Fruit fly (Drosophila melanogaster) whole organism, embryonic: ENCODE data around the gene Ppcs.

Source experiments
- CG12299 ChIP-seq: fragments of 200-800 bp; sonication (Bioruptor generic); optimal IDR thresholded peaks from 2 replicates; lab custom pipeline; 2018; ENCODE audit warnings: missing biosample characterization, mild to moderate bottlenecking, missing genetic modification characterization
- CG12391 ChIP-seq: fragments of 200-800 bp; sonication (Bioruptor generic); optimal IDR thresholded peaks from 3 replicates; lab custom pipeline; 2018; ENCODE audit warnings: missing biosample characterization, mild to moderate bottlenecking, missing genetic modification characterization, moderate library complexity
- CG14014 ChIP-seq: fragments of 200-800 bp; sonication (Bioruptor generic); IDR thresholded peaks from 2 replicates; pipeline ENCODE4 v1.3.6; 2022; ENCODE audit warnings: missing biosample characterization, missing genetic modification characterization
- CG17361 ChIP-seq: fragments of 200-800 bp; sonication (Bioruptor generic); IDR thresholded peaks from 3 replicates; pipeline ENCODE4 v1.3.6; 2022; ENCODE audit warnings: missing biosample characterization, missing genetic modification characterization
- CG1792 ChIP-seq: fragments of 200-800 bp; sonication (Bioruptor generic); optimal IDR thresholded peaks from 2 replicates; lab custom pipeline; 2016; ENCODE audit warnings: missing biosample characterization, missing genetic modification characterization
- CG18011 ChIP-seq: fragments of 200-800 bp; sonication (Bioruptor generic); optimal IDR thresholded peaks from 2 replicates; lab custom pipeline; 2017; ENCODE audit warnings: missing biosample characterization, missing genetic modification characterization, mild to moderate bottlenecking, moderate library complexity, missing genotype
- CG2116 ChIP-seq: fragments of 200-800 bp; sonication (Bioruptor generic); optimal IDR thresholded peaks from 3 replicates; lab custom pipeline; 2018; ENCODE audit warnings: missing biosample characterization, mild to moderate bottlenecking, missing genetic modification characterization
- CG2678 ChIP-seq: fragments of 200-800 bp; sonication (Bioruptor generic); optimal IDR thresholded peaks from 3 replicates; lab custom pipeline; 2019; ENCODE audit warnings: missing biosample characterization, mild to moderate bottlenecking, missing genetic modification characterization, moderate library complexity
- CG42726 ChIP-seq: fragments of 200-800 bp; sonication (Bioruptor generic); IDR thresholded peaks from 2 replicates; pipeline ENCODE4 v1.3.6; 2022; ENCODE audit warnings: missing biosample characterization, missing genetic modification characterization; ENCODE audit not compliant: partially characterized antibody
- CG4328 ChIP-seq: fragments of 200-800 bp; sonication (Bioruptor generic); optimal IDR thresholded peaks from 3 replicates; lab custom pipeline; 2017; ENCODE audit warnings: missing biosample characterization, missing genetic modification reagents, missing genetic modification characterization
- CG43689 ChIP-seq: fragments of 200-800 bp; sonication (Bioruptor generic); IDR thresholded peaks from 2 replicates; pipeline ENCODE4 v1.3.6; 2022; ENCODE audit warnings: missing biosample characterization, missing genetic modification characterization
- CG7839 ChIP-seq: fragments of 200-800 bp; sonication (Bioruptor generic); optimal IDR thresholded peaks from 3 replicates; lab custom pipeline; 2018; ENCODE audit warnings: missing biosample characterization, mild to moderate bottlenecking, missing genetic modification characterization, moderate library complexity
- CG8290 ChIP-seq, 3 experiments: fragments of 200-800 bp; sonication (Bioruptor generic); optimal IDR thresholded peaks; 2 replicates each; lab custom pipeline; 2016 to 2019; ENCODE audit warnings: missing biosample characterization in 3 of 3, missing genetic modification characterization in 3 of 3, mild to moderate bottlenecking in 2 of 3, moderate library complexity in 1 of 3
- CG8359 ChIP-seq: fragments of 200-800 bp; sonication (Bioruptor generic); optimal IDR thresholded peaks from 2 replicates; lab custom pipeline; 2017; ENCODE audit warnings: missing biosample characterization, mild to moderate bottlenecking, missing genetic modification characterization, borderline replicate concordance
- CG9727 ChIP-seq: fragments of 200-800 bp; sonication (Bioruptor generic); optimal IDR thresholded peaks from 3 replicates; lab custom pipeline; 2017; ENCODE audit warnings: missing biosample characterization, mild to moderate bottlenecking, missing genetic modification characterization
- Chrac-16 ChIP-seq: fragments of 200-800 bp; sonication (Bioruptor generic); optimal IDR thresholded peaks from 3 replicates; lab custom pipeline; 2016; ENCODE audit warnings: missing biosample characterization, missing genetic modification characterization
- Dbx ChIP-seq: fragments of 200-800 bp; sonication (Bioruptor generic); IDR thresholded peaks from 3 replicates; pipeline ENCODE4 v1.3.6; 2022; ENCODE audit warnings: missing biosample characterization, missing genetic modification characterization
- Doc2 ChIP-seq: fragments of 200-800 bp; sonication (Bioruptor generic); IDR thresholded peaks from 2 replicates; pipeline ENCODE4 v1.3.6; 2022; ENCODE audit warnings: missing biosample characterization, missing genetic modification characterization
- Hand ChIP-seq: fragments of 200-800 bp; sonication (Bioruptor generic); optimal IDR thresholded peaks from 2 replicates; lab custom pipeline; 2017; ENCODE audit warnings: mild to moderate bottlenecking, missing biosample characterization, missing genetic modification reagents, missing genetic modification characterization
- MTF-1 ChIP-seq: fragments of 200-800 bp; sonication (Bioruptor generic); optimal IDR thresholded peaks from 2 replicates; lab custom pipeline; 2018; ENCODE audit warnings: missing biosample characterization, mild to moderate bottlenecking, missing genetic modification characterization, borderline replicate concordance
- Mrtf ChIP-seq: fragments of 200-800 bp; sonication (Bioruptor generic); IDR thresholded peaks from 3 replicates; pipeline ENCODE4 v1.3.6; 2022; ENCODE audit warnings: missing biosample characterization, missing genetic modification characterization
- Myb ChIP-seq: fragments of 200-800 bp; sonication (Bioruptor generic); optimal IDR thresholded peaks from 2 replicates; lab custom pipeline; 2016; ENCODE audit warnings: missing biosample characterization, missing genetic modification characterization
- Neu2 ChIP-seq: fragments of 200-800 bp; sonication (Bioruptor generic); optimal IDR thresholded peaks from 3 replicates; lab custom pipeline; 2016; ENCODE audit warnings: missing biosample characterization, missing genetic modification characterization, borderline replicate concordance
- Rx ChIP-seq: fragments of 200-800 bp; sonication (Bioruptor generic); IDR thresholded peaks from 2 replicates; pipeline ENCODE4 v1.3.6; 2022; ENCODE audit warnings: missing biosample characterization, missing genetic modification characterization
- Stat92E ChIP-seq, 3 experiments: fragments of >200 bp in 2 of 3; fragments of 200-800 bp in 1 of 3; sonication (Bioruptor generic) in 1 of 3; optimal IDR thresholded peaks; 2 replicates each; lab custom pipeline; 2017 to 2019; ENCODE audit warnings: missing biosample characterization in 3 of 3, missing genetic modification characterization in 3 of 3, mild to moderate bottlenecking in 1 of 3, moderate library complexity in 1 of 3
- TFAM ChIP-seq: fragments of 200-800 bp; sonication (Bioruptor generic); optimal IDR thresholded peaks from 2 replicates; lab custom pipeline; 2017; ENCODE audit warnings: missing biosample characterization, missing genetic modification characterization, inconsistent platforms
- YL-1 ChIP-seq: fragments of 200-800 bp; sonication (Bioruptor generic); optimal IDR thresholded peaks from 3 replicates; lab custom pipeline; 2017; ENCODE audit warnings: missing biosample characterization, mild to moderate bottlenecking, missing genetic modification characterization
- abd-A ChIP-seq: fragments of 200-800 bp; sonication (Bioruptor generic); optimal IDR thresholded peaks from 3 replicates; lab custom pipeline; 2019; ENCODE audit warnings: missing biosample characterization, mild to moderate bottlenecking, missing genetic modification characterization, moderate library complexity
- ara ChIP-seq: fragments of 200-800 bp; sonication (Bioruptor generic); IDR thresholded peaks from 2 replicates; pipeline ENCODE4 v1.3.6; 2022; ENCODE audit warnings: missing biosample characterization, missing genetic modification characterization
- bcd ChIP-seq: fragments of 200-800 bp; sonication (Bioruptor generic); optimal IDR thresholded peaks from 2 replicates; lab custom pipeline; 2017; ENCODE audit warnings: missing biosample characterization, mild to moderate bottlenecking, missing genetic modification characterization
- chm ChIP-seq: fragments of 200-800 bp; sonication (Bioruptor generic); IDR thresholded peaks from 2 replicates; pipeline ENCODE4 v1.3.6; 2022; ENCODE audit warnings: missing biosample characterization, missing genetic modification characterization
- ci ChIP-seq: fragments of 200-800 bp; sonication (Bioruptor generic); IDR thresholded peaks from 3 replicates; pipeline ENCODE4 v1.3.6; 2022; ENCODE audit warnings: missing biosample characterization, missing genetic modification characterization
- corto ChIP-seq: fragments of 200-800 bp; sonication (Bioruptor generic); optimal IDR thresholded peaks from 2 replicates; lab custom pipeline; 2016; ENCODE audit warnings: missing biosample characterization, mild to moderate bottlenecking, missing genetic modification characterization, moderate library complexity
- eyg ChIP-seq: fragments of 200-800 bp; sonication (Bioruptor generic); optimal IDR thresholded peaks from 3 replicates; lab custom pipeline; 2016; ENCODE audit warnings: missing biosample characterization, missing genetic modification characterization
- gce ChIP-seq: fragments of 200-800 bp; sonication (Bioruptor generic); IDR thresholded peaks from 3 replicates; pipeline ENCODE4 v1.3.6; 2022; ENCODE audit warnings: missing biosample characterization, missing genetic modification characterization
- hkb ChIP-seq, 2 experiments: fragments of 200-800 bp in 1 of 2; fragments of >200 bp in 1 of 2; sonication (Bioruptor generic) in 1 of 2; IDR thresholded peaks in 1 of 2; optimal IDR thresholded peaks in 1 of 2; 2 replicates each; pipeline versions ENCODE4 v1.3.6 to Lab custom; 2017 to 2022; ENCODE audit warnings: missing biosample characterization in 1 of 2, missing genetic modification characterization in 1 of 2
- hth ChIP-seq: fragments of >200 bp; optimal IDR thresholded peaks from 2 replicates; lab custom pipeline; 2017; ENCODE audit warnings: inconsistent platforms
- jumu ChIP-seq: fragments of 200-800 bp; sonication (Bioruptor generic); optimal IDR thresholded peaks from 3 replicates; lab custom pipeline; 2016; ENCODE audit warnings: missing biosample characterization, missing genetic modification characterization
- kni ChIP-seq: fragments of 200-800 bp; sonication (Bioruptor generic); optimal IDR thresholded peaks from 3 replicates; lab custom pipeline; 2017; ENCODE audit warnings: mild to moderate bottlenecking, missing biosample characterization, missing genetic modification reagents, missing genetic modification characterization
- nerfin-2 ChIP-seq: fragments of 200-800 bp; sonication (Bioruptor generic); IDR thresholded peaks from 2 replicates; pipeline ENCODE4 v1.3.6; 2022; ENCODE audit warnings: missing biosample characterization, missing genetic modification characterization; ENCODE audit not compliant: partially characterized antibody
- oc ChIP-seq: fragments of 200-800 bp; sonication (Bioruptor generic); optimal IDR thresholded peaks from 2 replicates; lab custom pipeline; 2018; ENCODE audit warnings: missing biosample characterization, mild to moderate bottlenecking, missing genetic modification characterization, moderate library complexity
- pnt ChIP-seq: fragments of 200-800 bp; sonication (Bioruptor generic); optimal IDR thresholded peaks from 3 replicates; lab custom pipeline; 2016; ENCODE audit warnings: missing biosample characterization, missing genetic modification characterization
- pzg ChIP-seq: fragments of 200-800 bp; sonication (Bioruptor generic); optimal IDR thresholded peaks from 3 replicates; lab custom pipeline; 2018; ENCODE audit warnings: missing biosample characterization, mild to moderate bottlenecking, missing genetic modification characterization, moderate library complexity
- sisA ChIP-seq: fragments of 200-800 bp; sonication (Bioruptor generic); IDR thresholded peaks from 2 replicates; pipeline ENCODE4 v1.3.6; 2022; ENCODE audit warnings: missing biosample characterization, missing genetic modification characterization
- sqz ChIP-seq: fragments of 200-800 bp; sonication (Bioruptor generic); optimal IDR thresholded peaks from 3 replicates; lab custom pipeline; 2018; ENCODE audit warnings: missing biosample characterization, mild to moderate bottlenecking, missing genetic modification characterization
- stwl ChIP-seq: fragments of 200-800 bp; sonication (Bioruptor generic); optimal IDR thresholded peaks from 3 replicates; lab custom pipeline; 2018; ENCODE audit warnings: missing biosample characterization, mild to moderate bottlenecking, missing genetic modification characterization, moderate library complexity
- tgo ChIP-seq: fragments of 200-800 bp; sonication (Bioruptor generic); IDR thresholded peaks from 3 replicates; pipeline ENCODE4 v1.3.6; 2022; ENCODE audit warnings: missing biosample characterization, missing genetic modification characterization
- zen2 ChIP-seq: fragments of 200-800 bp; sonication (Bioruptor generic); IDR thresholded peaks from 3 replicates; pipeline ENCODE4 v1.3.6; 2022; ENCODE audit warnings: missing biosample characterization, missing genetic modification characterization; ENCODE audit not compliant: partially characterized antibody
- zf30C ChIP-seq: fragments of 200-800 bp; sonication (Bioruptor generic); optimal IDR thresholded peaks from 3 replicates; lab custom pipeline; 2018; ENCODE audit warnings: missing biosample characterization, mild to moderate bottlenecking, missing genetic modification characterization

Gene Ppcs

dm6 chr3R:19094039-19094438 is 53.7 kb downstream of the Ppcs start, which contains the start of gene cdi (continued):
- TF ChIP-seq tgo (GFP tag; lab: Robert Waterston, UW) = peak; percentile 29; the same call in 1 of the 3 replicates
- no peak for TF ChIP-seq abd-A (tag; lab: Kevin White, UChicago)
- peak; percentile 79 for TF ChIP-seq pzg (GFP tag; lab: Kevin White, UChicago)
- TF ChIP-seq Myb (GFP tag; lab: Kevin White, UChicago) = peak; percentile 47
- no peak for TF ChIP-seq Doc2 (GFP tag; lab: Robert Waterston, UW)
- peak; percentile 19 for TF ChIP-seq CG12391 (tag; lab: Kevin White, UChicago)
- no peak for TF ChIP-seq pnt
- TF ChIP-seq CG2116 = no peak
- no peak for TF ChIP-seq CG17361 (GFP tag; lab: Robert Waterston, UW)
- TF ChIP-seq TFAM = no peak
- peak; percentile 57; the same call in 1 of the 2 replicates for TF ChIP-seq nerfin-2 (GFP tag; lab: Robert Waterston, UW)
- peak; percentile 33 for TF ChIP-seq MTF-1 (GFP tag; lab: Kevin White, UChicago)
- no peak for TF ChIP-seq CG8359
- TF ChIP-seq Mrtf (GFP tag; lab: Robert Waterston, UW) = no peak
- no peak for TF ChIP-seq gce (GFP tag; lab: Robert Waterston, UW)
- no peak for TF ChIP-seq eyg
- TF ChIP-seq hth (lab: Kevin White, UChicago) = no peak
- TF ChIP-seq Stat92E (GFP tag; optimal IDR thresholded peaks at IDR 0.05; lab: Kevin White, UChicago) = peak in 1 of 3 experiments; percentile 2
- TF ChIP-seq Chrac-16 (GFP tag; lab: Kevin White, UChicago) = no peak
- TF ChIP-seq CG42726 (GFP tag; lab: Robert Waterston, UW) = peak; percentile 62; the same call in 1 of the 2 replicates
- TF ChIP-seq CG1792 (GFP tag; lab: Kevin White, UChicago) = no peak
- no peak for TF ChIP-seq CG9727
- no peak for TF ChIP-seq ara (GFP tag; lab: Robert Waterston, UW)
- no peak for TF ChIP-seq sisA (GFP tag; lab: Robert Waterston, UW)
- TF ChIP-seq CG12299 = no peak
- TF ChIP-seq stwl (tag; lab: Kevin White, UChicago) = peak; percentile 33
- no peak for TF ChIP-seq zf30C (GFP tag; lab: Kevin White, UChicago)
- TF ChIP-seq zen2 (GFP tag; lab: Robert Waterston, UW) = peak; percentile 51; the same call in 2 of the 3 replicates
- TF ChIP-seq CG7839 = no peak
- TF ChIP-seq CG2678 (tag; lab: Kevin White, UChicago) = no peak
- no peak for TF ChIP-seq CG18011
- TF ChIP-seq ci = peak; percentile 74; the same call in 2 of the 3 replicates
- peak; percentile 62; the same call in 2 of the 3 replicates for TF ChIP-seq Dbx (GFP tag; lab: Robert Waterston, UW)
- no peak for TF ChIP-seq CG4328 (GFP tag; lab: Kevin White, UChicago)
- peak; percentile 79 for TF ChIP-seq sqz (GFP tag; lab: Kevin White, UChicago)
- peak; percentile 89 for TF ChIP-seq chm
- TF ChIP-seq Hand (GFP tag; lab: Kevin White, UChicago) = no peak
- TF ChIP-seq oc = no peak
- TF ChIP-seq corto (GFP tag; lab: Kevin White, UChicago) = no peak
- no peak for TF ChIP-seq jumu
- no peak for TF ChIP-seq YL-1 (GFP tag; lab: Kevin White, UChicago)
- TF ChIP-seq kni (GFP tag; lab: Kevin White, UChicago) = no peak
- no peak for TF ChIP-seq bcd (GFP tag; lab: Kevin White, UChicago)
- TF ChIP-seq Rx (GFP tag; lab: Robert Waterston, UW) = no peak
- TF ChIP-seq CG43689 (GFP tag; lab: Robert Waterston, UW) = no peak
- TF ChIP-seq CG14014 (GFP tag; lab: Robert Waterston, UW) = peak; percentile 30; the same call in 1 of the 2 replicates
- TF ChIP-seq Neu2 (GFP tag; lab: Kevin White, UChicago) = no peak
- TF ChIP-seq CG8290 (GFP tag; optimal IDR thresholded peaks at IDR 0.05; lab: Kevin White, UChicago) = no peak
- peak in 1 of 2 experiments; percentile 71 for TF ChIP-seq CG8290 (tag; optimal IDR thresholded peaks at IDR 0.05; lab: Kevin White, UChicago)
- TF ChIP-seq hkb (optimal IDR thresholded peaks at IDR 0.05; lab: Kevin White, UChicago) = no peak
- peak; percentile 29; the same call in 1 of the 2 replicates for TF ChIP-seq hkb (GFP tag; IDR thresholded peaks at IDR 0.05; lab: Robert Waterston, UW)
